Fruit fly (Drosophila melanogaster) whole organism, embryonic: ENCODE results near the gene Tis11.

ENCODE experiments used
- CG11093 ChIP-seq: fragments of 200-800 bp; sonication (Bioruptor generic); IDR thresholded peaks from 3 replicates; pipeline ENCODE4 v1.3.6; 2022; ENCODE audit warnings: missing biosample characterization, missing genetic modification characterization
- CG12236 ChIP-seq: fragments of 200-800 bp; sonication (Bioruptor generic); optimal IDR thresholded peaks from 2 replicates; lab custom pipeline; 2016; ENCODE audit warnings: missing biosample characterization, missing genetic modification characterization
- CG12744 ChIP-seq: fragments of 200-800 bp; sonication (Bioruptor generic); optimal IDR thresholded peaks from 2 replicates; lab custom pipeline; 2016; ENCODE audit warnings: missing biosample characterization, missing genetic modification characterization
- CG13287 ChIP-seq: fragments of 200-800 bp; sonication (Bioruptor generic); IDR thresholded peaks from 2 replicates; pipeline ENCODE4 v1.3.6; 2022; ENCODE audit warnings: missing biosample characterization, missing genetic modification characterization; ENCODE audit not compliant: partially characterized antibody
- CG13424 ChIP-seq: fragments of 200-800 bp; sonication (Bioruptor generic); optimal IDR thresholded peaks from 2 replicates; lab custom pipeline; 2019; ENCODE audit warnings: missing biosample characterization, mild to moderate bottlenecking, missing genetic modification characterization, moderate library complexity
- CG1602 ChIP-seq: fragments of 200-800 bp; sonication (Bioruptor generic); optimal IDR thresholded peaks from 3 replicates; lab custom pipeline; 2016; ENCODE audit warnings: missing biosample characterization, missing genetic modification characterization
- CG16813 ChIP-seq: fragments of 200-800 bp; sonication (Bioruptor generic); IDR thresholded peaks from 3 replicates; pipeline ENCODE4 v1.3.6; 2022; ENCODE audit warnings: missing biosample characterization, missing genetic modification characterization; ENCODE audit not compliant: partially characterized antibody
- CG17359 ChIP-seq: fragments of 200-800 bp; sonication (Bioruptor generic); optimal IDR thresholded peaks from 3 replicates; lab custom pipeline; 2018; ENCODE audit warnings: missing biosample characterization, mild to moderate bottlenecking, missing genetic modification characterization, moderate library complexity
- CG17802 ChIP-seq: fragments of 200-800 bp; sonication (Bioruptor generic); optimal IDR thresholded peaks from 2 replicates; lab custom pipeline; 2018; ENCODE audit warnings: missing biosample characterization, mild to moderate bottlenecking, missing genetic modification characterization, moderate library complexity
- CG1792 ChIP-seq: fragments of 200-800 bp; sonication (Bioruptor generic); optimal IDR thresholded peaks from 2 replicates; lab custom pipeline; 2016; ENCODE audit warnings: missing biosample characterization, missing genetic modification characterization
- CG2199 ChIP-seq: fragments of 200-800 bp; sonication (Bioruptor generic); IDR thresholded peaks from 3 replicates; pipeline ENCODE4 v1.3.6; 2022; ENCODE audit warnings: missing biosample characterization, missing genetic modification characterization
- CG32772 ChIP-seq: fragments of 200-800 bp; sonication (Bioruptor generic); IDR thresholded peaks from 2 replicates; pipeline ENCODE4 v1.3.6; 2022; ENCODE audit warnings: missing biosample characterization, missing genetic modification characterization
- CG7271 ChIP-seq: fragments of 200-800 bp; sonication (Bioruptor generic); optimal IDR thresholded peaks from 2 replicates; lab custom pipeline; 2018; ENCODE audit warnings: missing biosample characterization, mild to moderate bottlenecking, missing genetic modification characterization, moderate library complexity
- CG7357 ChIP-seq: fragments of 200-800 bp; sonication (Bioruptor generic); IDR thresholded peaks from 3 replicates; pipeline ENCODE4 v1.3.6; 2022; ENCODE audit warnings: missing biosample characterization, missing genetic modification characterization
- CG7745 ChIP-seq: fragments of 200-800 bp; sonication (Bioruptor generic); optimal IDR thresholded peaks from 2 replicates; lab custom pipeline; 2018; ENCODE audit warnings: missing biosample characterization, mild to moderate bottlenecking, missing genetic modification characterization, moderate library complexity
- CG8765 ChIP-seq: fragments of 200-800 bp; sonication (Bioruptor generic); IDR thresholded peaks from 2 replicates; pipeline ENCODE4 v1.3.6; 2022; ENCODE audit warnings: missing biosample characterization, missing genetic modification characterization
- CG8924 ChIP-seq: fragments of 200-800 bp; optimal IDR thresholded peaks from 3 replicates; lab custom pipeline; 2019; ENCODE audit warnings: missing biosample characterization, mild to moderate bottlenecking, missing genetic modification characterization, moderate library complexity
- CG8944 ChIP-seq: fragments of 200-800 bp; sonication (Bioruptor generic); optimal IDR thresholded peaks from 3 replicates; lab custom pipeline; 2016; ENCODE audit warnings: missing biosample characterization, missing genetic modification characterization
- D19B ChIP-seq: fragments of 200-800 bp; sonication (Bioruptor generic); optimal IDR thresholded peaks from 2 replicates; lab custom pipeline; 2017; ENCODE audit warnings: missing biosample characterization, mild to moderate bottlenecking, missing genetic modification characterization
- Dad ChIP-seq: fragments of 200-800 bp; sonication (Bioruptor generic); optimal IDR thresholded peaks from 3 replicates; lab custom pipeline; 2016; ENCODE audit warnings: missing biosample characterization, missing genetic modification characterization
- Dbx ChIP-seq: fragments of 200-800 bp; sonication (Bioruptor generic); IDR thresholded peaks from 3 replicates; pipeline ENCODE4 v1.3.6; 2022; ENCODE audit warnings: missing biosample characterization, missing genetic modification characterization
- Dip2 ChIP-seq: fragments of 200-800 bp; sonication (Bioruptor generic); IDR thresholded peaks from 2 replicates; pipeline ENCODE4 v1.3.6; 2022; ENCODE audit warnings: missing biosample characterization, missing genetic modification characterization
- Dll ChIP-seq: fragments of 200-800 bp; sonication (Bioruptor generic); IDR thresholded peaks from 4 replicates; pipeline ENCODE4 v1.3.6; 2022; ENCODE audit warnings: missing biosample characterization, missing genetic modification characterization; ENCODE audit not compliant: partially characterized antibody
- Eip74EF ChIP-seq, 2 experiments: fragments of 200-800 bp in 1 of 2; fragments of >200 bp in 1 of 2; sonication (Bioruptor generic) in 1 of 2; optimal IDR thresholded peaks; 2 replicates each; lab custom pipeline; 2017 to 2019; ENCODE audit warnings: missing biosample characterization in 2 of 2, missing genetic modification characterization in 2 of 2, mild to moderate bottlenecking in 1 of 2, moderate library complexity in 1 of 2
- Neu2 ChIP-seq: fragments of 200-800 bp; sonication (Bioruptor generic); optimal IDR thresholded peaks from 3 replicates; lab custom pipeline; 2016; ENCODE audit warnings: missing biosample characterization, missing genetic modification characterization, borderline replicate concordance
- NfI ChIP-seq: fragments of 200-800 bp; sonication (Bioruptor generic); optimal IDR thresholded peaks from 3 replicates; lab custom pipeline; 2018; ENCODE audit warnings: missing biosample characterization, mild to moderate bottlenecking, missing genetic modification characterization, moderate library complexity
- Rfx ChIP-seq: fragments of 200-800 bp; sonication (Bioruptor generic); IDR thresholded peaks from 2 replicates; pipeline ENCODE4 v1.3.6; 2022; ENCODE audit warnings: missing biosample characterization, missing genetic modification characterization
- ato ChIP-seq: fragments of 200-800 bp; sonication (Bioruptor generic); IDR thresholded peaks from 2 replicates; pipeline ENCODE4 v1.3.6; 2022; ENCODE audit warnings: missing biosample characterization, missing genetic modification characterization; ENCODE audit not compliant: partially characterized antibody
- bab2 ChIP-seq: fragments of 200-800 bp; sonication (Bioruptor generic); optimal IDR thresholded peaks from 2 replicates; lab custom pipeline; 2016; ENCODE audit warnings: missing biosample characterization, missing genetic modification characterization
- cad ChIP-seq: fragments of >200 bp; optimal IDR thresholded peaks from 2 replicates; lab custom pipeline; 2017; ENCODE audit warnings: missing biosample characterization, missing genetic modification characterization
- chinmo ChIP-seq: fragments of 200-800 bp; sonication (Bioruptor generic); IDR thresholded peaks from 4 replicates; pipeline ENCODE4 v1.3.6; 2022; ENCODE audit warnings: missing biosample characterization, missing genetic modification characterization; ENCODE audit not compliant: partially characterized antibody
- croc ChIP-seq: fragments of 200-800 bp; sonication (Bioruptor generic); conservative IDR thresholded peaks from 3 replicates; pipeline ENCODE4 v1.3.6; 2022; ENCODE audit warnings: missing biosample characterization, missing genetic modification characterization
- crol ChIP-seq: fragments of 200-800 bp; sonication (Bioruptor generic); IDR thresholded peaks from 2 replicates; pipeline ENCODE4 v1.3.6; 2022; ENCODE audit warnings: missing biosample characterization, missing genetic modification characterization
- cwo ChIP-seq: fragments of 200-800 bp; sonication (Bioruptor generic); optimal IDR thresholded peaks from 3 replicates; lab custom pipeline; 2017; ENCODE audit warnings: missing biosample characterization, missing genetic modification characterization, mild to moderate bottlenecking, moderate library complexity, missing genetic modification reagents
- emc ChIP-seq: fragments of 200-800 bp; sonication (Bioruptor generic); optimal IDR thresholded peaks from 2 replicates; lab custom pipeline; 2016; ENCODE audit warnings: missing biosample characterization, missing genetic modification characterization
- fu2 ChIP-seq: fragments of 200-800 bp; sonication (Bioruptor generic); optimal IDR thresholded peaks from 2 replicates; lab custom pipeline; 2016; ENCODE audit warnings: missing biosample characterization, missing genetic modification characterization
- h ChIP-seq: fragments of >200 bp; optimal IDR thresholded peaks from 2 replicates; lab custom pipeline; 2017
- hb ChIP-seq: fragments of 200-800 bp; sonication (Bioruptor generic); IDR thresholded peaks from 3 replicates; pipeline ENCODE4 v1.3.6; 2022; ENCODE audit warnings: missing biosample characterization, missing genetic modification characterization; ENCODE audit not compliant: partially characterized antibody
- jigr1 ChIP-seq: fragments of 200-800 bp; sonication (Bioruptor generic); IDR thresholded peaks from 3 replicates; pipeline ENCODE4 v1.3.6; 2022; ENCODE audit warnings: missing biosample characterization, missing genetic modification characterization
- kah ChIP-seq: fragments of 200-800 bp; sonication (Bioruptor generic); optimal IDR thresholded peaks from 2 replicates; lab custom pipeline; 2018; ENCODE audit warnings: missing biosample characterization, mild to moderate bottlenecking, missing genetic modification characterization
- lilli ChIP-seq: fragments of 200-800 bp; sonication (Bioruptor generic); optimal IDR thresholded peaks from 3 replicates; lab custom pipeline; 2016; ENCODE audit warnings: missing biosample characterization, missing genetic modification characterization
- lov ChIP-seq, 2 experiments: fragments of 200-800 bp in 1 of 2; fragments of >200 bp in 1 of 2; sonication (Bioruptor generic) in 1 of 2; IDR thresholded peaks in 1 of 2; optimal IDR thresholded peaks in 1 of 2; 2 replicates in 1 of 2; 3 replicates in 1 of 2; pipeline versions ENCODE4 v1.3.6 to Lab custom; 2017 to 2022; ENCODE audit warnings: missing biosample characterization in 1 of 2, missing genetic modification characterization in 1 of 2
- mirr ChIP-seq: fragments of 200-800 bp; sonication (Bioruptor generic); optimal IDR thresholded peaks from 3 replicates; lab custom pipeline; 2018; ENCODE audit warnings: missing biosample characterization, mild to moderate bottlenecking, missing genetic modification characterization
- p53 ChIP-seq: fragments of 200-800 bp; sonication (Bioruptor generic); optimal IDR thresholded peaks from 2 replicates; lab custom pipeline; 2016; ENCODE audit warnings: missing biosample characterization, missing genetic modification characterization
- row ChIP-seq: fragments of 200-800 bp; sonication (Bioruptor generic); IDR thresholded peaks from 3 replicates; pipeline ENCODE4 v1.3.6; 2022; ENCODE audit warnings: missing biosample characterization, missing genetic modification characterization
- sim ChIP-seq: fragments of 200-800 bp; sonication (Bioruptor generic); IDR thresholded peaks from 2 replicates; pipeline ENCODE4 v1.3.6; 2022; ENCODE audit warnings: missing biosample characterization, missing genetic modification characterization
- unc-4 ChIP-seq: fragments of 200-800 bp; sonication (Bioruptor generic); IDR thresholded peaks from 2 replicates; pipeline ENCODE4 v1.3.6; 2022; ENCODE audit warnings: missing biosample characterization, missing genetic modification characterization; ENCODE audit not compliant: partially characterized antibody

Gene Tis11

DNA sequence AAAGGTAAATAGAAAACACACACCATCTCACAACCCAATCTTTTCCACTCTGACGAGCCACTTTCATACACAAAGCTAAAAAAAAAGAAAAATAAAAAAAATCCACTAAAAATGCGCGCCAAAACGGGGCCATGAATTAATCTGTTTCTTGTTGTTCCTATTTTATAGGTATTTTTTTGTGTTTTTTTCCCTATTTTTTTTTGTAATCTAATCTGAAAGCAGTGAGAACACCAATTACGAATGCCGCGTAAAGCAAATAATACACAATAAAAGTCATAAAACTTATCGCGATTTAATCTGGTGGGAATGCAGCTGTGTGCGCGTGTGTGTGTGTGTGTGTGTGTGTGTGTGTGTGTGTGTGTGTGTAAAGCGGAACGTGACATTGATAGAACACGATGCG is 64.1 kb downstream of the Tis11 start (continued):
- no peak for TF ChIP-seq h (lab: Kevin White, UChicago)
- TF ChIP-seq CG8924 (tag; lab: Kevin White, UChicago), result no peak
- peak; percentile 93 for TF ChIP-seq mirr (GFP tag; lab: Kevin White, UChicago)
- TF ChIP-seq croc (GFP tag; lab: Robert Waterston, UW), result no peak
- no peak for TF ChIP-seq row (GFP tag; lab: Robert Waterston, UW)
- TF ChIP-seq sim (GFP tag; lab: Robert Waterston, UW), result no peak
- no peak for TF ChIP-seq Rfx (GFP tag; lab: Robert Waterston, UW)
- TF ChIP-seq lilli, result no peak
- TF ChIP-seq CG32772 (GFP tag; lab: Robert Waterston, UW), result peak; percentile 23; the same call in 1 of the 2 replicates
- TF ChIP-seq emc, result no peak
- no peak for TF ChIP-seq CG8765 (GFP tag; lab: Robert Waterston, UW)

DNA sequence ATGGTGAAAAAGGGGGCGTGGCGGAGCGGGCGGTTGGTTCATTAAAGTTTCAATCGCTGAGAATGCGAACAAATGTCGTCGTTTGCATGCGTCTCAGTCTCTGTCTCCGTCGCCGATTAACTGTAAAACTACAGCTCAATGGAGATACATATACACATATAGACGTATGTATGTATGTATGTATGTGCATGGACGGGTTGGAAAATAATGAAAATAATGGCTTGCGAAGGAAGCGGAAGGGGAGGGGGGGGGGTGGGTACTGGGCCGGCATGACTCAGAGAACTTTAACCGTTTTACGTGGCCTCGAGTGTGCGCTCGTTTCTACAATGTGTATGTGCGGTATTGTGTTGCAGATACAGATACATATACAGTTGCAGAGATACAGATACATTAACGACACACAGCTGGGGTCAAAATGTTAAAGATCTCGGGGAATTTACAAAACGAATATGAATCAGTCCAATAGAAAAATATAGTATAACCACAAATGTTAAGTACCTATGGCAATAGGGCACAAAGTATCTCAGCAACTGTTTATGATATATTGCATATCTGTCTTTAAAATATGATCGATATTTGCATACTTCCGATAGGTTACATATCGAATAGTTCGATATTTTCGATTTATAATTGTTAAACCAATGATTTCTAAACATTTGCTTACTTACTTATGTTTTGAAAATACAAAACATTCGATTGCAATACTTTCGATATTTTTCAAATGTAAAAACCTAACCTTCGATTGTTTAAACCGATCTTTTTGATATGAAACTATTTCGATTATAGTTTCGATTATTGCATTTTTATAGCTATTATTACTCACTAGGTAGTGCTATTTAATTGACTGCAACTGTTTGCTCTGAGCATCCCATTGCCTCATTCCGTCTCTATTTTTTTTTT is 65.3 kb downstream of the Tis11 start:
- TF ChIP-seq CG17802 (tag; lab: Kevin White, UChicago), result no peak
- no peak for TF ChIP-seq CG11093
- no peak for TF ChIP-seq cad
- no peak for TF ChIP-seq CG12744 (GFP tag; lab: Kevin White, UChicago)
- TF ChIP-seq CG2199 (GFP tag; lab: Robert Waterston, UW), result no peak
- TF ChIP-seq CG7357 (GFP tag; lab: Robert Waterston, UW), result no peak
- TF ChIP-seq Dll (GFP tag; lab: Robert Waterston, UW), result 0 out of 4 replicates have a peak, but pooled peaks have one; percentile 26
- no peak for TF ChIP-seq fu2 (GFP tag; lab: Kevin White, UChicago)
- TF ChIP-seq NfI (GFP tag; lab: Kevin White, UChicago), result no peak
- no peak for TF ChIP-seq CG1792
- TF ChIP-seq kah, result no peak
- TF ChIP-seq CG13424 (tag; lab: Kevin White, UChicago), result peak; percentile 22
- TF ChIP-seq unc-4 (GFP tag; lab: Robert Waterston, UW), result no peak
- peak; percentile 94 for TF ChIP-seq crol
- no peak for TF ChIP-seq CG7271 (tag; lab: Kevin White, UChicago)
- TF ChIP-seq D19B, result no peak
- TF ChIP-seq Dad (GFP tag; lab: Kevin White, UChicago), result no peak
- TF ChIP-seq CG7745, result no peak
- TF ChIP-seq chinmo (GFP tag; lab: Robert Waterston, UW), result peak; percentile 91
- no peak for TF ChIP-seq CG13287
- no peak for TF ChIP-seq cwo (GFP tag; lab: Kevin White, UChicago)
- TF ChIP-seq Neu2 (GFP tag; lab: Kevin White, UChicago), result no peak
- 0 out of 3 replicates have a peak, but pooled peaks have one; percentile 29 for TF ChIP-seq Dbx (GFP tag; lab: Robert Waterston, UW)
- peak; percentile 6 for TF ChIP-seq CG1602
- TF ChIP-seq CG12236 (GFP tag; lab: Kevin White, UChicago), result no peak
- peak; percentile 5 for TF ChIP-seq CG17359
- TF ChIP-seq lov (optimal IDR thresholded peaks at IDR 0.05; lab: Kevin White, UChicago), result no peak
- no peak for TF ChIP-seq lov (GFP tag; IDR thresholded peaks at IDR 0.05; lab: Robert Waterston, UW)
- TF ChIP-seq CG8944 (GFP tag; lab: Kevin White, UChicago), result no peak
- no peak for TF ChIP-seq CG16813 (GFP tag; lab: Robert Waterston, UW)
- TF ChIP-seq hb (GFP tag; lab: Robert Waterston, UW), result no peak
- TF ChIP-seq Eip74EF (GFP tag; optimal IDR thresholded peaks at IDR 0.05; lab: Kevin White, UChicago), result peak in 1 of 2 experiments; percentile 10
- TF ChIP-seq bab2, result no peak
- no peak for TF ChIP-seq ato (GFP tag; lab: Robert Waterston, UW)
- no peak for TF ChIP-seq p53 (GFP tag; lab: Kevin White, UChicago)
- no peak for TF ChIP-seq jigr1 (GFP tag; lab: Robert Waterston, UW)
- TF ChIP-seq Dip2 (GFP tag; lab: Robert Waterston, UW), result no peak
